Fruit fly (Drosophila melanogaster) whole organism, embryonic: ENCODE results near the gene Prosbeta2.

ENCODE experiments used
- CG10959 ChIP-seq: fragments of 200-800 bp; sonication (Bioruptor generic); IDR thresholded peaks from 2 replicates; pipeline ENCODE4 v1.3.6; 2022; ENCODE audit warnings: missing biosample characterization, missing genetic modification characterization
- CG11093 ChIP-seq: fragments of 200-800 bp; sonication (Bioruptor generic); IDR thresholded peaks from 3 replicates; pipeline ENCODE4 v1.3.6; 2022; ENCODE audit warnings: missing biosample characterization, missing genetic modification characterization
- CG11695 ChIP-seq: fragments of 200-800 bp; sonication (Bioruptor generic); IDR thresholded peaks from 3 replicates; pipeline ENCODE4 v1.3.6; 2022; ENCODE audit warnings: missing biosample characterization, missing genetic modification characterization
- CG1233 ChIP-seq: fragments of 200-800 bp; sonication (Bioruptor generic); optimal IDR thresholded peaks from 4 replicates; lab custom pipeline; 2018; ENCODE audit warnings: missing biosample characterization, mild to moderate bottlenecking, missing genetic modification characterization
- CG13424 ChIP-seq: fragments of 200-800 bp; sonication (Bioruptor generic); optimal IDR thresholded peaks from 2 replicates; lab custom pipeline; 2019; ENCODE audit warnings: missing biosample characterization, mild to moderate bottlenecking, missing genetic modification characterization, moderate library complexity
- CG14667 ChIP-seq: fragments of 200-800 bp; sonication (Bioruptor generic); IDR thresholded peaks from 2 replicates; pipeline ENCODE4 v1.3.6; 2022; ENCODE audit warnings: missing biosample characterization, missing genetic modification characterization
- CG16815 ChIP-seq: fragments of 200-800 bp; sonication (Bioruptor generic); optimal IDR thresholded peaks from 3 replicates; lab custom pipeline; 2017; ENCODE audit warnings: missing biosample characterization, mild to moderate bottlenecking, missing genetic modification characterization
- CG2120 ChIP-seq: fragments of 200-800 bp; sonication (Bioruptor generic); optimal IDR thresholded peaks from 3 replicates; lab custom pipeline; 2016; ENCODE audit warnings: missing biosample characterization, missing genetic modification characterization
- CG2129 ChIP-seq: fragments of 200-800 bp; sonication (Bioruptor generic); IDR thresholded peaks from 2 replicates; pipeline ENCODE4 v1.3.6; 2022; ENCODE audit warnings: missing biosample characterization, missing genetic modification characterization; ENCODE audit not compliant: partially characterized antibody
- CG3065 ChIP-seq: fragments of 200-800 bp; sonication (Bioruptor generic); optimal IDR thresholded peaks from 2 replicates; lab custom pipeline; 2016; ENCODE audit warnings: missing biosample characterization, missing genetic modification characterization
- CG3163 ChIP-seq: fragments of 200-800 bp; sonication (Bioruptor generic); optimal IDR thresholded peaks from 3 replicates; lab custom pipeline; 2016; ENCODE audit warnings: missing biosample characterization, missing genetic modification characterization
- CG32767 ChIP-seq: fragments of 200-800 bp; sonication (Bioruptor generic); IDR thresholded peaks from 2 replicates; pipeline ENCODE4 v1.3.6; 2022; ENCODE audit warnings: missing biosample characterization, missing genetic modification characterization
- CG34376 ChIP-seq: fragments of 200-800 bp; sonication (Bioruptor generic); optimal IDR thresholded peaks from 2 replicates; lab custom pipeline; 2018; ENCODE audit warnings: missing biosample characterization, mild to moderate bottlenecking, missing genetic modification characterization
- CG4282 ChIP-seq: fragments of 200-800 bp; sonication (Bioruptor generic); optimal IDR thresholded peaks from 2 replicates; lab custom pipeline; 2016; ENCODE audit warnings: missing biosample characterization, missing genetic modification characterization
- CG4328 ChIP-seq: fragments of 200-800 bp; sonication (Bioruptor generic); optimal IDR thresholded peaks from 3 replicates; lab custom pipeline; 2017; ENCODE audit warnings: missing biosample characterization, missing genetic modification reagents, missing genetic modification characterization
- CG7928 ChIP-seq: fragments of 200-800 bp; sonication (Bioruptor generic); optimal IDR thresholded peaks from 2 replicates; lab custom pipeline; 2017; ENCODE audit warnings: missing biosample characterization, mild to moderate bottlenecking, missing genetic modification characterization
- CG8359 ChIP-seq: fragments of 200-800 bp; sonication (Bioruptor generic); optimal IDR thresholded peaks from 2 replicates; lab custom pipeline; 2017; ENCODE audit warnings: missing biosample characterization, mild to moderate bottlenecking, missing genetic modification characterization, borderline replicate concordance
- CkIIα-i1 ChIP-seq: fragments of 200-800 bp; sonication (Bioruptor generic); IDR thresholded peaks from 2 replicates; pipeline ENCODE4 v1.3.6; 2022; ENCODE audit warnings: missing biosample characterization, missing genetic modification characterization
- CoRest ChIP-seq: fragments of 200-800 bp; sonication (Bioruptor generic); optimal IDR thresholded peaks from 3 replicates; lab custom pipeline; 2018; ENCODE audit warnings: missing biosample characterization, mild to moderate bottlenecking, missing genetic modification characterization, moderate library complexity
- Dfd ChIP-seq, 2 experiments: fragments of >200 bp; optimal IDR thresholded peaks; 2 replicates each; lab custom pipeline; 2017; ENCODE audit warnings: missing biosample characterization in 2 of 2, missing genetic modification characterization in 2 of 2
- Doc3 ChIP-seq: fragments of 200-800 bp; sonication (Bioruptor generic); IDR thresholded peaks from 3 replicates; pipeline ENCODE4 v1.3.6; 2022; ENCODE audit warnings: missing biosample characterization, missing genetic modification characterization; ENCODE audit not compliant: partially characterized antibody
- Ets65A ChIP-seq: fragments of 200-800 bp; sonication (Bioruptor generic); peaks from one replicate; lab custom pipeline; 2016; ENCODE audit warnings: missing biosample characterization, missing genetic modification characterization
- H15 ChIP-seq: fragments of 200-800 bp; sonication (Bioruptor generic); IDR thresholded peaks from 3 replicates; pipeline ENCODE4 v1.3.6; 2022; ENCODE audit warnings: missing biosample characterization, missing genetic modification characterization
- Hey ChIP-seq: fragments of 200-800 bp; sonication (Bioruptor generic); optimal IDR thresholded peaks from 3 replicates; lab custom pipeline; 2018; ENCODE audit warnings: missing biosample characterization, mild to moderate bottlenecking, missing genetic modification characterization
- Hr39 ChIP-seq: fragments of >200 bp; optimal IDR thresholded peaks from 2 replicates; lab custom pipeline; 2017
- Hsf ChIP-seq: fragments of 200-800 bp; sonication (Bioruptor generic); optimal IDR thresholded peaks from 3 replicates; lab custom pipeline; 2016; ENCODE audit warnings: missing biosample characterization, missing genetic modification characterization
- Lhr ChIP-seq: fragments of 200-800 bp; sonication (Bioruptor generic); optimal IDR thresholded peaks from 3 replicates; lab custom pipeline; 2017; ENCODE audit warnings: mild to moderate bottlenecking, missing biosample characterization, missing genetic modification reagents, missing genetic modification characterization
- NFAT ChIP-seq: fragments of 200-800 bp; sonication (Bioruptor generic); IDR thresholded peaks from 2 replicates; pipeline ENCODE4 v1.3.6; 2022; ENCODE audit warnings: missing biosample characterization, missing genetic modification characterization
- Ptx1 ChIP-seq: fragments of 200-800 bp; sonication (Bioruptor generic); IDR thresholded peaks from 2 replicates; pipeline ENCODE4 v1.3.6; 2022; ENCODE audit warnings: missing biosample characterization, missing genetic modification characterization
- Sox102F ChIP-seq: fragments of 200-800 bp; sonication (Bioruptor generic); optimal IDR thresholded peaks from 2 replicates; lab custom pipeline; 2018; ENCODE audit warnings: missing biosample characterization, mild to moderate bottlenecking, missing genetic modification characterization, moderate library complexity
- Sry-δ ChIP-seq: fragments of 200-800 bp; sonication (Bioruptor generic); optimal IDR thresholded peaks from 2 replicates; lab custom pipeline; 2016; ENCODE audit warnings: missing biosample characterization, missing genetic modification characterization
- Ssrp ChIP-seq: fragments of 200-800 bp; sonication (Bioruptor generic); optimal IDR thresholded peaks from 2 replicates; lab custom pipeline; 2018; ENCODE audit warnings: missing biosample characterization, mild to moderate bottlenecking, missing genetic modification characterization, moderate library complexity
- Xbp1 ChIP-seq: fragments of 200-800 bp; sonication (Bioruptor generic); optimal IDR thresholded peaks from 3 replicates; lab custom pipeline; 2016; ENCODE audit warnings: missing biosample characterization, mild to moderate bottlenecking, missing genetic modification characterization
- ase ChIP-seq: fragments of 200-800 bp; sonication (Bioruptor generic); IDR thresholded peaks from 3 replicates; pipeline ENCODE4 v1.3.6; 2022; ENCODE audit warnings: missing biosample characterization, missing genetic modification characterization
- ash1 ChIP-seq: fragments of 200-800 bp; sonication (Bioruptor generic); optimal IDR thresholded peaks from 2 replicates; lab custom pipeline; 2018; ENCODE audit warnings: missing biosample characterization, mild to moderate bottlenecking, missing genetic modification characterization
- caup ChIP-seq: fragments of 200-800 bp; sonication (Bioruptor generic); optimal IDR thresholded peaks from 3 replicates; lab custom pipeline; 2017; ENCODE audit warnings: missing biosample characterization, mild to moderate bottlenecking, missing genetic modification characterization, moderate library complexity; ENCODE audit not compliant: severe bottlenecking
- cg ChIP-seq: fragments of 200-800 bp; sonication (Bioruptor generic); optimal IDR thresholded peaks from 3 replicates; lab custom pipeline; 2019; ENCODE audit warnings: missing biosample characterization, mild to moderate bottlenecking, missing genetic modification characterization, moderate library complexity
- chm ChIP-seq: fragments of 200-800 bp; sonication (Bioruptor generic); IDR thresholded peaks from 2 replicates; pipeline ENCODE4 v1.3.6; 2022; ENCODE audit warnings: missing biosample characterization, missing genetic modification characterization
- ci ChIP-seq: fragments of 200-800 bp; sonication (Bioruptor generic); IDR thresholded peaks from 3 replicates; pipeline ENCODE4 v1.3.6; 2022; ENCODE audit warnings: missing biosample characterization, missing genetic modification characterization
- eyg ChIP-seq: fragments of 200-800 bp; sonication (Bioruptor generic); optimal IDR thresholded peaks from 3 replicates; lab custom pipeline; 2016; ENCODE audit warnings: missing biosample characterization, missing genetic modification characterization
- fru ChIP-seq: fragments of >200 bp; optimal IDR thresholded peaks from 2 replicates; lab custom pipeline; 2017
- grn ChIP-seq: fragments of 200-800 bp; sonication (Bioruptor generic); optimal IDR thresholded peaks from 3 replicates; lab custom pipeline; 2017; ENCODE audit warnings: missing biosample characterization, missing genetic modification characterization
- hkb ChIP-seq, 2 experiments: fragments of 200-800 bp in 1 of 2; fragments of >200 bp in 1 of 2; sonication (Bioruptor generic) in 1 of 2; IDR thresholded peaks in 1 of 2; optimal IDR thresholded peaks in 1 of 2; 2 replicates each; pipeline versions ENCODE4 v1.3.6 to Lab custom; 2017 to 2022; ENCODE audit warnings: missing biosample characterization in 1 of 2, missing genetic modification characterization in 1 of 2
- luna ChIP-seq: fragments of 200-800 bp; sonication (Bioruptor generic); optimal IDR thresholded peaks from 2 replicates; lab custom pipeline; 2016; ENCODE audit warnings: missing biosample characterization, missing genetic modification characterization
- maf-S ChIP-seq: fragments of 200-800 bp; sonication (Bioruptor generic); optimal IDR thresholded peaks from 2 replicates; lab custom pipeline; 2016; ENCODE audit warnings: missing biosample characterization, missing genetic modification characterization
- prd ChIP-seq, 3 experiments: fragments of >200 bp in 2 of 3; fragments of 200-800 bp in 1 of 3; sonication (Bioruptor generic) in 1 of 3; optimal IDR thresholded peaks in 2 of 3; IDR thresholded peaks in 1 of 3; 2 replicates in 2 of 3; 3 replicates in 1 of 3; pipeline versions ENCODE4 v1.3.6 to Lab custom; 2017 to 2022; ENCODE audit warnings: missing biosample characterization in 1 of 3, missing genetic modification characterization in 1 of 3
- salm ChIP-seq: fragments of 200-800 bp; sonication (Bioruptor generic); optimal IDR thresholded peaks from 2 replicates; lab custom pipeline; 2018; ENCODE audit warnings: missing biosample characterization, mild to moderate bottlenecking, missing genetic modification characterization
- sisA ChIP-seq: fragments of 200-800 bp; sonication (Bioruptor generic); IDR thresholded peaks from 2 replicates; pipeline ENCODE4 v1.3.6; 2022; ENCODE audit warnings: missing biosample characterization, missing genetic modification characterization
- sqz ChIP-seq: fragments of 200-800 bp; sonication (Bioruptor generic); optimal IDR thresholded peaks from 3 replicates; lab custom pipeline; 2018; ENCODE audit warnings: missing biosample characterization, mild to moderate bottlenecking, missing genetic modification characterization

Prosbeta2 gene

DNA sequence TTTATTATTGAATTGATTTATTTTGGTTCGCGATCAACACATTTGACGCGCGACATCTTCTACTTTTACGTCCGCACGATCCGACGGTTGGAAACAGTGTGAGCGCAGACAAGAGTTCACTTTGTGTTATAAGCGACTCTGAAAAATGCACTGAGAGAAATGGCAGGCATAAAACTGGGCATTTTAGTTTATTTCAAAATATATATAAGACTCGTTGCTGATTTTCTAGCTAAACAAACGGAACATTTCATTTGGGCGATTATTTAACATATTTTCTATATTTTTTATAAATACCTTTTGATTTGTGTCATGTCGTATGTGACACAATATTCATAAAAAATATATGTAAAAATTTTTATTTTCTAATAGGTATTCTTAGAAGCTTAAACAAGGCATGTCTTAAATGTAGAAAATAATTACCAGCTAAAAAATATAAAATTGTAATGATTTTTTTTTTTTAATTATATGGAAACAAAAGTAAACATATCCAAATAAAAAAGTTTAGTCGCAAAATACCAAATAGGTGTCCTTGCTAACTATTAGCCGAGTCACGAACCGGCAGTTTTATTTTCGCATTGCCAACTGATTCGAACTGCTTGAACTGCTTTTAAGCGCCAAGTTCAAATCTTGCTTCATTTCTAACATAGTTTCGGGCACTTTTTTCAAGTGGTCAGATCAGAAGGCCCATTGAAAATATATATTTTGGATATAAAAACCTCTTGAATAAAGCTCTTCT, 14.4 kb downstream of the Prosbeta2 start, which contains the start of gene Reck (continued):
- TF ChIP-seq CG14667 (GFP tag; lab: Robert Waterston, UW) (no peak; the same call in 1 of the 2 replicates), CG2129 (no peak), Ptx1 (GFP tag; lab: Robert Waterston, UW) (peak; percentile 68), CG11093 (GFP tag; lab: Robert Waterston, UW) (no peak), CG8359 (GFP tag; lab: Kevin White, UChicago) (peak; percentile 78), Hr39 (lab: Kevin White, UChicago) (no peak), Ets65A (GFP tag; lab: Kevin White, UChicago) (peak; percentile 82), Dfd (GFP tag; optimal IDR thresholded peaks at IDR 0.05; lab: Kevin White, UChicago) (no peak), CG2120 (GFP tag; lab: Kevin White, UChicago) (peak; percentile 66), Ssrp (tag; lab: Kevin White, UChicago) (peak; percentile 74), CG16815 (GFP tag; lab: Kevin White, UChicago) (peak; percentile 59), eyg (GFP tag; lab: Kevin White, UChicago) (no peak), Sox102F (peak; percentile 90), cg (no peak), hkb (optimal IDR thresholded peaks at IDR 0.05; lab: Kevin White, UChicago) (no peak), hkb (GFP tag; IDR thresholded peaks at IDR 0.05; lab: Robert Waterston, UW) (peak; percentile 95), sqz (GFP tag; lab: Kevin White, UChicago) (peak; percentile 74), H15 (peak; percentile 67), Hey (tag; lab: Kevin White, UChicago) (no peak), fru (lab: Kevin White, UChicago) (no peak), Lhr (GFP tag; lab: Kevin White, UChicago) (no peak), CG3065 (GFP tag; lab: Kevin White, UChicago) (peak; percentile 60), grn (peak; percentile 35), CG11695 (GFP tag; lab: Robert Waterston, UW) (peak; percentile 83), prd (optimal IDR thresholded peaks at IDR 0.05; lab: Kevin White, UChicago) (no peak), prd (GFP tag; IDR thresholded peaks at IDR 0.05; lab: Robert Waterston, UW) (peak; percentile 71), CkIIα-i1 (no peak), chm (peak; percentile 92), CG32767 (0 out of 2 replicates have a peak, but pooled peaks have one; percentile 19), Sry-δ (GFP tag; lab: Kevin White, UChicago) (peak; percentile 2), Xbp1 (peak; percentile 87), Hsf (GFP tag; lab: Kevin White, UChicago) (peak; percentile 70), CG4328 (GFP tag; lab: Kevin White, UChicago) (peak; percentile 72), salm (tag; lab: Kevin White, UChicago) (peak; percentile 63), luna (GFP tag; lab: Kevin White, UChicago) (no peak), maf-S (peak; percentile 15), caup (peak; percentile 83), CG7928 (GFP tag; lab: Kevin White, UChicago) (peak; percentile 5), Doc3 (GFP tag; lab: Robert Waterston, UW) (no peak), CG10959 (peak; percentile 66), NFAT (GFP tag; lab: Robert Waterston, UW) (peak; percentile 63; the same call in 1 of the 2 replicates), sisA (GFP tag; lab: Robert Waterston, UW) (peak; percentile 84), ash1 (GFP tag; lab: Kevin White, UChicago) (no peak), CG3163 (GFP tag; lab: Kevin White, UChicago) (no peak), CG4282 (GFP tag; lab: Kevin White, UChicago) (no peak), ase (GFP tag; lab: Robert Waterston, UW) (peak; percentile 77; the same call in 2 of the 3 replicates), CG1233 (GFP tag; lab: Kevin White, UChicago) (peak; percentile 85), CG34376 (GFP tag; lab: Kevin White, UChicago) (peak; percentile 32), ci (GFP tag; lab: Robert Waterston, UW) (peak; percentile 94), CG13424 (tag; lab: Kevin White, UChicago) (peak; percentile 81), CoRest (tag; lab: Kevin White, UChicago) (peak; percentile 78)
